Fruit fly (Drosophila melanogaster) whole organism, pupa: ENCODE results near the gene gammaTub23C.

Source experiments
- CG10348 ChIP-seq: fragments of 200-800 bp; sonication (Bioruptor generic); IDR thresholded peaks from 2 replicates; pipeline ENCODE4 v1.3.6; 2022; ENCODE audit warnings: missing biosample characterization, missing genetic modification characterization
- CG13204 ChIP-seq: fragments of 200-800 bp; sonication (Bioruptor generic); optimal IDR thresholded peaks from 2 replicates; lab custom pipeline; 2018; ENCODE audit warnings: missing biosample characterization, mild to moderate bottlenecking, missing genetic modification characterization, moderate library complexity
- CG34367 ChIP-seq: fragments of 200-800 bp; sonication (Bioruptor generic); optimal IDR thresholded peaks from 2 replicates; lab custom pipeline; 2018; ENCODE audit warnings: missing biosample characterization, mild to moderate bottlenecking, missing genetic modification characterization
- EcR ChIP-seq: fragments of 200-800 bp; sonication (Bioruptor generic); optimal IDR thresholded peaks from 3 replicates; lab custom pipeline; 2019; ENCODE audit warnings: missing biosample characterization, missing genetic modification characterization, mild to moderate bottlenecking, moderate library complexity, missing genetic modification reagents
- Ets98B ChIP-seq: fragments of 200-800 bp; sonication (Bioruptor generic); IDR thresholded peaks from 2 replicates; pipeline ENCODE4 v1.3.6; 2022; ENCODE audit warnings: missing biosample characterization, missing genetic modification characterization

DNA sequence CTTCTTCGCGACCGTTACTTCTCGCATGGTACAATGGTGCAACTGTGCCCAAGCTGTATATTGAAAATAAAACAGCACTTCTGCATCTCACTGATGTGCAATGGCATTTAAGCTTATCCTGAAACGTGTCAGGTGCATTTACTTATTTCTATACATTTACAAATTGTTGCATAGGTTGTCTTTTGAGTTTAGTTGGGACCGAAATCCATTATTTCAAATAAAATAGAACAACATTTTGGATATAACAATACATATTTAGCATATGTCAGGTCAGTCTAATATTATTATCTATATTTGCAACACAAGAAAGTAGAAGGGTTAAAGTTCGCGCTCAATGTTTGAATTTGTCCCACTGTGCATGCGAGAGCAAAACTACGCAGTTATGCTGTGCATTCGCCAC lies 16.3 kb upstream of the gammaTub23C start:
- TF ChIP-seq EcR (GFP tag; lab: Kevin White, UChicago), result no peak
- peak; percentile 57 for TF ChIP-seq CG34367 (tag; lab: Kevin White, UChicago)
- TF ChIP-seq Ets98B (GFP tag; lab: Robert Waterston, UW), result no peak
- TF ChIP-seq CG13204 (GFP tag; lab: Kevin White, UChicago), result no peak
- TF ChIP-seq CG10348, result no peak
